Fruit fly (Drosophila melanogaster) whole organism, pupa: Measurements from ENCODE around the gene CG15475.

Source experiments
- CG10348 ChIP-seq: fragments of 200-800 bp; sonication (Bioruptor generic); IDR thresholded peaks from 2 replicates; pipeline ENCODE4 v1.3.6; 2022; ENCODE audit warnings: missing biosample characterization, missing genetic modification characterization
- CG12605 ChIP-seq: fragments of 200-800 bp; sonication (Bioruptor generic); IDR thresholded peaks from 2 replicates; pipeline ENCODE4 v1.3.6; 2022; ENCODE audit warnings: missing biosample characterization, missing genetic modification characterization
- CG13204 ChIP-seq: fragments of 200-800 bp; sonication (Bioruptor generic); optimal IDR thresholded peaks from 2 replicates; lab custom pipeline; 2018; ENCODE audit warnings: missing biosample characterization, mild to moderate bottlenecking, missing genetic modification characterization, moderate library complexity
- CG14655 ChIP-seq: fragments of 200-800 bp; sonication (Bioruptor generic); optimal IDR thresholded peaks from 3 replicates; lab custom pipeline; 2017; ENCODE audit warnings: mild to moderate bottlenecking, missing biosample characterization, missing genetic modification reagents, missing genetic modification characterization
- CG15710 ChIP-seq: fragments of 200-800 bp; sonication (Bioruptor generic); optimal IDR thresholded peaks from 2 replicates; lab custom pipeline; 2018; ENCODE audit warnings: missing biosample characterization, mild to moderate bottlenecking, missing genetic modification characterization, moderate library complexity
- CG17806 ChIP-seq: fragments of 200-800 bp; sonication (Bioruptor generic); optimal IDR thresholded peaks from 2 replicates; lab custom pipeline; 2018; ENCODE audit warnings: missing biosample characterization, mild to moderate bottlenecking, missing genetic modification characterization, moderate library complexity
- CG32121 ChIP-seq: fragments of 200-800 bp; sonication (Bioruptor generic); IDR thresholded peaks from 2 replicates; pipeline ENCODE4 v1.3.6; 2022; ENCODE audit warnings: missing biosample characterization, missing genetic modification characterization
- CG34367 ChIP-seq: fragments of 200-800 bp; sonication (Bioruptor generic); optimal IDR thresholded peaks from 2 replicates; lab custom pipeline; 2018; ENCODE audit warnings: missing biosample characterization, mild to moderate bottlenecking, missing genetic modification characterization
- CG4496 ChIP-seq: fragments of 200-800 bp; sonication (Bioruptor generic); IDR thresholded peaks from 3 replicates; pipeline ENCODE4 v1.3.6; 2022; ENCODE audit warnings: missing biosample characterization, missing genetic modification characterization
- CG8159 ChIP-seq: fragments of 200-800 bp; sonication (Bioruptor generic); optimal IDR thresholded peaks from 3 replicates; lab custom pipeline; 2018; ENCODE audit warnings: missing biosample characterization, mild to moderate bottlenecking, missing genetic modification characterization, moderate library complexity
- CG8301 ChIP-seq: fragments of 200-800 bp; sonication (Bioruptor generic); optimal IDR thresholded peaks from 2 replicates; lab custom pipeline; 2018; ENCODE audit warnings: missing biosample characterization, mild to moderate bottlenecking, missing genetic modification characterization
- CG9948 ChIP-seq: fragments of 200-800 bp; sonication (Bioruptor generic); optimal IDR thresholded peaks from 2 replicates; lab custom pipeline; 2018; ENCODE audit warnings: missing biosample characterization, mild to moderate bottlenecking, missing genetic modification characterization, moderate library complexity
- D1 ChIP-seq: fragments of 200-800 bp; sonication (Bioruptor generic); optimal IDR thresholded peaks from 2 replicates; lab custom pipeline; 2018; ENCODE audit warnings: missing biosample characterization, mild to moderate bottlenecking, missing genetic modification characterization, moderate library complexity
- EcR ChIP-seq: fragments of 200-800 bp; sonication (Bioruptor generic); optimal IDR thresholded peaks from 3 replicates; lab custom pipeline; 2019; ENCODE audit warnings: missing biosample characterization, missing genetic modification characterization, mild to moderate bottlenecking, moderate library complexity, missing genetic modification reagents
- Ets98B ChIP-seq: fragments of 200-800 bp; sonication (Bioruptor generic); IDR thresholded peaks from 2 replicates; pipeline ENCODE4 v1.3.6; 2022; ENCODE audit warnings: missing biosample characterization, missing genetic modification characterization
- Pif1A ChIP-seq: fragments of 200-800 bp; sonication (Bioruptor generic); optimal IDR thresholded peaks from 3 replicates; lab custom pipeline; 2016; ENCODE audit warnings: missing biosample characterization, missing genetic modification characterization
- Pif1B ChIP-seq: fragments of 200-800 bp; sonication (Bioruptor generic); optimal IDR thresholded peaks from 3 replicates; lab custom pipeline; 2016; ENCODE audit warnings: missing biosample characterization, missing genetic modification characterization
- Snoo ChIP-seq: fragments of 200-800 bp; sonication (Bioruptor generic); optimal IDR thresholded peaks from 3 replicates; lab custom pipeline; 2017; ENCODE audit warnings: missing biosample characterization, mild to moderate bottlenecking, missing genetic modification characterization, inconsistent platforms
- fd96Ca ChIP-seq: fragments of 200-800 bp; sonication (Bioruptor generic); IDR thresholded peaks from 3 replicates; pipeline ENCODE4 v1.3.6; 2022; ENCODE audit warnings: missing biosample characterization, missing genetic modification characterization
- gl ChIP-seq: fragments of 200-800 bp; sonication (Bioruptor generic); optimal IDR thresholded peaks from 2 replicates; lab custom pipeline; 2018; ENCODE audit warnings: missing biosample characterization, mild to moderate bottlenecking, missing genetic modification characterization
- rn ChIP-seq: fragments of 200-800 bp; sonication (Bioruptor generic); IDR thresholded peaks from 2 replicates; pipeline ENCODE4 v1.3.6; 2022; ENCODE audit warnings: missing biosample characterization, missing genetic modification characterization

Gene CG15475

DNA sequence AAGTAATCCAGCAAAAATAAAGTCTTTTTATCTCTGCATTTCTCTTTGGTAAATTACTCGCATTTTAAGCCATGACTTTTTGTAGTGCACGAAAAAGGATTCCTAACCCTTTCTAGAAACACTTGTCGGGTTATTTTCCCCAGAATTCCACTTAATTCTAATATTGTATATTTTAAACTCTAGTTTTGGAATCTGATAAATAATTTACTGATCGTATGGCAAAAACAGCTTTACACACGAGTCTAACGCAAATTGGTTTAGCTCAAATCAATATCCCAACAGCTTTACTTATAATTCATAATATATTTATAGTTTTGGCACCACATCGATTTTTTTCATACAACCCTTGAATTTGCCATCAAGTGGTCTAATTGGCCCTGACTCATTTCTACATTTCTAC is at the start of gene CG15475:
Gene CG15475, plus strand, starts transcription at position 301 of the 400 bp plus-strand sequence.
- TF ChIP-seq Ets98B (GFP tag; lab: Robert Waterston, UW) (no peak), CG14655 (no peak)

DNA sequence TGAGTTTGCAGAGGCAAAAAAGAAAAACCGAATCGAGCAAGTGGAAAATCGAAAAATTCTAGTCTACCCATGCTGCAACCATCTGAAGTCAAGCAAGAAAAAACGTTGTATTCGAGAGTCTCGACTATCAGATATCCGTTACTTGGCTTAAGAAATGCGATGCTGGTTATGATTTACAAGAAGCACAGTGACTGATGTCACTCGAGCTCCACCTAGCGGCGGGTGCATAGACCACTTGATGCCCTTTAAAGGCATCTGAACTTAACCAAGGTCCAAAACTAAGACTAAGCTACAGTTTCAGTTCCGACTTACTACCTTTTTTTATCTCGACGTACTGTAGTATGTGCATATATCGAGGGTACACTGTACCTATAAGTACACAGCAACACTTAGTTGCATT is 38.4 kb upstream of the CG15475 start:
- no peak for TF ChIP-seq CG12605 (GFP tag; lab: Robert Waterston, UW)
- no peak for TF ChIP-seq Pif1B (GFP tag; lab: Kevin White, UChicago)
- no peak for TF ChIP-seq rn
- no peak for TF ChIP-seq CG10348 (GFP tag; lab: Robert Waterston, UW)
- TF ChIP-seq Pif1A (GFP tag; lab: Kevin White, UChicago), result no peak
- TF ChIP-seq fd96Ca, result no peak
- TF ChIP-seq D1, result no peak
- TF ChIP-seq CG9948 (tag; lab: Kevin White, UChicago), result no peak
- no peak for TF ChIP-seq CG14655
- TF ChIP-seq Ets98B (GFP tag; lab: Robert Waterston, UW), result no peak
- TF ChIP-seq CG34367 (tag; lab: Kevin White, UChicago), result no peak
- TF ChIP-seq CG32121 (GFP tag; lab: Robert Waterston, UW), result no peak
- TF ChIP-seq CG13204 (GFP tag; lab: Kevin White, UChicago), result no peak
- no peak for TF ChIP-seq EcR (GFP tag; lab: Kevin White, UChicago)
- TF ChIP-seq CG15710 (tag; lab: Kevin White, UChicago), result no peak
- TF ChIP-seq CG8159 (tag; lab: Kevin White, UChicago), result no peak

DNA sequence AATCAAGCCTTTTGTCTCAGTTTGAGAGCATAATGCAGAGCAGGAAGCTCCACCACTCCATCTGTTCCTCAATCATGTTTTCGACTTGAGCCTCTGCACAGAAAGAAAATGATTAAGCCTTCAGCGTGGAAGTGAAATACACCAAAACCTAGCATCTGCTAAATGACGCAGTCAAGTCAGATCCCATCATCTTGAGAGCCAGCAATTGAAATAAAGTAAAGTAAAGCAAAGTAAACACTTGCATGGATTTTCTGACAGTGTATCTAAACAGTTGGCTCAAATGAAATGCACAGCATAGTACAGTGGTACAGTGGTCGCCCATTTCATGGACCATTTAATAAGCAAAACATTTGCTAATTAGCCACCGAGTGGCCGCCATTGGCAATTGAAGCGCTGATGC is 16.6 kb upstream of the CG15475 start:
- TF ChIP-seq rn, result no peak
- TF ChIP-seq CG15710 (tag; lab: Kevin White, UChicago), result no peak
- TF ChIP-seq CG34367 (tag; lab: Kevin White, UChicago), result no peak

DNA sequence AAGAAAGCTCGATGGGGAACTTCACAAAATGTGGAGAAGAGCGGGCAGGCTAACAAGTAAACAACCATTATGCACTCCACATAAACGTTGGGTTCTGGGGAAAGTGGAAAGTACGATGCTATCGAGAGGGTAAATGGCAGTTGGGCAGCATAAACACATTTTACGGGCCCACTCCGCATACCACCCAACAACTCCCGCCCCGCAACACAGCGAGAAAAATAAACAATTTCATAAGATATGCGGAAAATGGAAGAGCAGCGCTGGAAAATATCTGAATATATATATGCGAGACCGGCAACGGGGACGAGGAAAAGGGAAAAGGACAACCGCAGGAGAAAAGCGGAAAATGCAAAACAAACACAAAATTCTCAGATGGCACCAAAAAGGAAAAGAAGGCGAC is 13.0 kb upstream of the CG15475 start:
- no peak for TF ChIP-seq CG17806 (tag; lab: Kevin White, UChicago)
- no peak for TF ChIP-seq rn
- no peak for TF ChIP-seq EcR (GFP tag; lab: Kevin White, UChicago)
- no peak for TF ChIP-seq CG4496 (GFP tag; lab: Robert Waterston, UW)
- TF ChIP-seq Snoo (tag; lab: Kevin White, UChicago), result no peak
- no peak for TF ChIP-seq CG14655
- no peak for TF ChIP-seq Ets98B (GFP tag; lab: Robert Waterston, UW)
- TF ChIP-seq Pif1A (GFP tag; lab: Kevin White, UChicago), result no peak
- TF ChIP-seq CG13204 (GFP tag; lab: Kevin White, UChicago), result no peak
- TF ChIP-seq CG8159 (tag; lab: Kevin White, UChicago), result no peak
- no peak for TF ChIP-seq CG9948 (tag; lab: Kevin White, UChicago)
- TF ChIP-seq CG34367 (tag; lab: Kevin White, UChicago), result no peak
- no peak for TF ChIP-seq CG10348 (GFP tag; lab: Robert Waterston, UW)

DNA sequence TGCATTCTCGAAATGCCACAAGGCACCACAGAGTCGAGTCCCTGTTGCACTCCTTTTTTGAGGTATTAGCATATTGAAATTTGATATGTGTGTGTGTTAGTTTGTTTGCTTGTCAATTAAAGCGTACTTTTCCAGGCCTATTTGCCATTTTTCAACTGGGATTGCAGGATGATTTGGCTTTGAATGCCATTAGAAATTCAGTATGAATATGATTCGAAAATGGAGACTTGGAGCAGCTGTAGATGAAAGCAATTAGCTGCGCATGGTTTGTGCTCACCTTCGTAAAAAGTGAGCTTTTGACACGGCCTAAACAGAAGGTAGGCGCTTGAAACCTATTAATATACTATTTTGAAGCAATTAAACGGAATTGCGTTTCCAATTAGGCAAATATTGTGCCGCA is 10.2 kb upstream of the CG15475 start, which contains the start of gene CG31677:
Gene CG31677, minus strand, starts transcription at position 101 of the 400 bp plus-strand sequence.
- TF ChIP-seq CG8159 (tag; lab: Kevin White, UChicago) (no peak), CG14655 (no peak), CG17806 (tag; lab: Kevin White, UChicago) (no peak), EcR (GFP tag; lab: Kevin White, UChicago) (no peak), CG32121 (GFP tag; lab: Robert Waterston, UW) (no peak), CG4496 (GFP tag; lab: Robert Waterston, UW) (no peak), CG15710 (tag; lab: Kevin White, UChicago) (no peak)

DNA sequence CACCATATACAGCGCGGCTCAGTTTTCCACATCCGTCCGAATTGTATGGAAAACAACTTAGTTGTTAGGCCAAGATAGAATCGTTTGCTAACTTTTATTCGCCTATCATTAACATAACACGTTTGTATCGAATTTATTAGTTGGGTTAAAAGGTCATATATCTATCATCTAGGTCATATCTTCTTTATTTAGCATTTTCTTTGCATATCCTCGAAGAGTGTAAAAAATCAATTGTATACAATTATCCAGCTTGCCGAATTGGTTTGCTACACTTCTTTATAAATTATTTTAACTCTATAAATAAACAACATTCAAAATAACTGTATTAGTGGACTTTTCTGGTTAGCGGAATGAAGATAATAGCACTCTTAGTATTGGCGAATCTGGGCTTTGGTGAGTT is 19.9 kb downstream of the CG15475 start, which contains the start of gene CG17472:
Gene CG17472, plus strand, starts transcription at position 301 of the 400 bp plus-strand sequence.
- TF ChIP-seq gl (no peak), CG10348 (GFP tag; lab: Robert Waterston, UW) (no peak)

DNA sequence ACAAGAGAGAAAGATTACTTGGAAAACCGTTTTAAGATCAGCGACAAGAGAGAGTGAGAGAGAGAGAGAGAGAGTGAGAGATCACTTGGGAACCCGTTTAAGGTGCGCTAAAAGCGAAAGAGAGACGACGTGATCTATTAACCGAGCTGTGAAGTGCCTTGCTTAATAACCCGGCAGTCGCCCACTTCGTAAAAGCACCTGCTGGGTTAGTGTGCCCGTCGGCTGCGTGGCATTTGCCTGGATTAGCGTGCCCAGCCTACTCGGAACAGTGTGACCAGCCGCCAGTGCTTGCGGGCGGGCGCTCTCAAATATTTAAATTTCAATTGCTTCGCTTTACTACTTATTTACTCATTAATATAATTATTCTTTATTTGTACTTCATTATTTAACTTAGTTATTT is 24.1 kb downstream of the CG15475 start:
- TF ChIP-seq CG8301 (tag; lab: Kevin White, UChicago) (no peak), CG9948 (tag; lab: Kevin White, UChicago) (no peak), CG12605 (GFP tag; lab: Robert Waterston, UW) (no peak), Ets98B (GFP tag; lab: Robert Waterston, UW) (0 out of 2 replicates have a peak, but pooled peaks have one; percentile 19), EcR (GFP tag; lab: Kevin White, UChicago) (no peak), rn (no peak), CG17806 (tag; lab: Kevin White, UChicago) (no peak), CG10348 (GFP tag; lab: Robert Waterston, UW) (no peak), CG4496 (GFP tag; lab: Robert Waterston, UW) (peak; percentile 82; the same call in 2 of the 3 replicates), CG34367 (tag; lab: Kevin White, UChicago) (no peak), gl (no peak), fd96Ca (no peak), CG8159 (tag; lab: Kevin White, UChicago) (peak; percentile 11), Pif1A (GFP tag; lab: Kevin White, UChicago) (no peak), CG15710 (tag; lab: Kevin White, UChicago) (no peak), D1 (no peak)
